Fruit fly (Drosophila melanogaster) S2 (cell line): ENCODE data around the gene CG14440.

Source experiments
- CG8478 ChIP-seq: fragments of >200 bp; optimal IDR thresholded peaks from 2 replicates; lab custom pipeline; 2018
- CTCF ChIP-seq, 2 experiments: fragments of >200 bp; optimal IDR thresholded peaks; 2 replicates each; lab custom pipeline; 2018

Gene CG14440

dm6 chrX:6678635-6679501 is 19.5 kb downstream of the CG14440 start, which contains the start of gene ND-ASHI:
Gene ND-ASHI, minus strand, starts transcription at chrX:6679118.
- TF ChIP-seq CG8478, result no peak
- TF ChIP-seq CTCF (optimal IDR thresholded peaks at IDR 0.05; lab: Kevin White, UChicago), result no peak

DNA sequence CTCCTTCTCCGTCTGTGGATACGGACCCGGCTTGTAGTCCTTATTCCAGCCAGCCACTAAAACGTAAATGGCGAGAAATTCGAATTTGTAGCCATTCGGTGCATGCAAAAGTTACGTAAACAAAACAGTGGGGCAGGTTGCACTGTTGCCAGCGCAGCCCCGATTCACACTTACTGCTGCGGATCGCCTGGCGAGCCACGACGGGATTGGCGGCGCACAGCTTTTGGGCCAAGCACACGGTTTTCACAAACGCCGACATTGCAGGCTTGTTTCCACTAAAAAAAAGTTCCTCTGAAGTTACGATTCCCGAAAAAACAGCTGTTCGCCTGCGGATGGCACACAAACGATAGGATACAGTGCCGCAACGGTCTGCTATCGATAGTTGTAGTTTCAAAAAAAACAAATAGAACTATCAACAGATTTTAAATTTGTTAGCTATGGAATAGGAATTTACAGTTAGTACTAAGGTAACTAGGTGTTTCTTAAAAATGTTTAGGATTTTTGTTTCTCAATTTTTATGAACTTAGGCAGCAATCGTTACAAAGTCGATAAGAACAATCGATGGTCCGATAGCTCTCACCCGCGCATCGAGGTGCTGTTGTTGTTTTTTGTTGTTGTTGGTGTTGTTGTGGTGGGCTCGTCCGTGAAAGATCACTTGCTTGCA is 20.4 kb downstream of the CG14440 start, which contains the start of gene Fum1:
Fum1 (plus strand) TSS at position 599 of the 664 bp plus-strand sequence.
- TF ChIP-seq CTCF (optimal IDR thresholded peaks at IDR 0.05; lab: Kevin White, UChicago), result no peak
- TF ChIP-seq CG8478, result no peak

dm6 chrX:6673637-6674487 is 24.5 kb downstream of the CG14440 start, which contains the start of the genes CG3198 and Mcm6:
Gene CG3198, minus strand, starts transcription at chrX:6673973.
Gene Mcm6, plus strand, starts transcription at chrX:6674387.
- TF ChIP-seq CTCF (optimal IDR thresholded peaks at IDR 0.05; lab: Kevin White, UChicago), result no peak
- TF ChIP-seq CG8478, result no peak

DNA sequence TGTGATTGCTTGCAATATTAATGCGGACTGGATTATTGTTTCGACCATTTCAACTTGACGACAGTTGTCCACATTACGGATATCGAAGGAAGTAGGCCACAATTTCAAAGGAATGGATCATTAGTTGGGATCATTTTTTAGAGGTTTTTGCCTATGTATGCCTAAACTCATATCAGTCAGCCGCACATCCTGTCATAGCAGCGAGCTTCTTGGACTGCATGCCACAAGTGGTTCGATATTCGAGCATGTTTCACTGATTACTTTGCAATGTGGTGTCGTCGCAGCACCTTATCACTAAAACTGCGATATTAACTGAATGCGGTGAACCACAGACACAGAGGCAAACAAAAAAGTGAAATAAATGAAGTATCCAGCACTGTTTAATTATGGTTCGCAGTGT is 34.4 kb downstream of the CG14440 start:
- no peak for TF ChIP-seq CG8478
- no peak for TF ChIP-seq CTCF (optimal IDR thresholded peaks at IDR 0.05; lab: Kevin White, UChicago)

dm6 chrX:6662876-6663551 is 35.4 kb downstream of the CG14440 start:
- TF ChIP-seq CTCF (optimal IDR thresholded peaks at IDR 0.05; lab: Kevin White, UChicago) (no peak), CG8478 (no peak)

DNA sequence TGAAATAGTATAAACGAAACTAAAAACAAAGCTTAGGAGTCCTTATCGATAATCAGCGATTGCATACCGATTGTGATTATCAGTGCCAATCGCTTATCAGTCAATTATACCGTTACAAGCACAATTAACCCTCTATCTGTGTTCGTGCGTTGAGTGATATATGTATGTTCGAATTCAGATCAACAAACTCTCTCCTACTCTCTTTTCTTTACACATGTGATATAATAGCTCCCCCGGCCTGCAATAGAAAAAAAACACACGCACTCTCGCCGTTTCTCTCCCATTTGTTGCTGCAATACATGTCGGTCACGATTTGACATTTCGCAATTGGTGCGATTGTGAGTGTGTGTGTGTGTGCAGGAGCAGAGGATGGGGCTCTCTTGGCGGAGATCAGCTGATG is 36.0 kb downstream of the CG14440 start:
- TF ChIP-seq CTCF (optimal IDR thresholded peaks at IDR 0.05; lab: Kevin White, UChicago) (no peak), CG8478 (no peak)

- TF ChIP-seq CG8478 (no peak), CTCF (optimal IDR thresholded peaks at IDR 0.05; lab: Kevin White, UChicago) (no peak)
Observed at dm6 chrX:6661880-6662279, 36.5 kb downstream of the CG14440 start.

dm6 chrX:6661392-6661837 is 37.0 kb downstream of the CG14440 start, which contains the start of the genes CG3224 and Ctr1A:
Gene CG3224, minus strand, starts transcription at chrX:6661462.
Gene Ctr1A, plus strand, starts transcription at chrX:6661647.
- TF ChIP-seq CG8478 (no peak), CTCF (optimal IDR thresholded peaks at IDR 0.05; lab: Kevin White, UChicago) (no peak)

DNA sequence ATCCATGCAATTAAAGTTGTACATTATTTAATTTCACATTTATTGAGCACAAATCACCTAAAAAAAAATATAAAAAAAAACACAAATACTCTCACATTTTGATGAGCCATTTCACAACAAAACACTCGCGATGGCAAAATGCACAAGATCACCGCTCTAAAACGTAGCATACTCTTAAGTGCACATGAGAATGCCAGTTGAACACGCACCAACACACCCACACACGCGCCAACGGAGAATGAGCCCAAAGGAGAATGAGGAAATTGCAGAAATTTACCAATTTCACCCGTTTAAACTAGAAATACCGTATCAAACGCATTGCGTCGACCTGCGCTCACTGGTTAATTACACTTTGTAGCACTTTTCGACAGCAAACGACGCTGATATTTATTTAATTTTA is 38.4 kb downstream of the CG14440 start:
- TF ChIP-seq CTCF (optimal IDR thresholded peaks at IDR 0.05; lab: Kevin White, UChicago), result no peak
- TF ChIP-seq CG8478, result no peak

DNA sequence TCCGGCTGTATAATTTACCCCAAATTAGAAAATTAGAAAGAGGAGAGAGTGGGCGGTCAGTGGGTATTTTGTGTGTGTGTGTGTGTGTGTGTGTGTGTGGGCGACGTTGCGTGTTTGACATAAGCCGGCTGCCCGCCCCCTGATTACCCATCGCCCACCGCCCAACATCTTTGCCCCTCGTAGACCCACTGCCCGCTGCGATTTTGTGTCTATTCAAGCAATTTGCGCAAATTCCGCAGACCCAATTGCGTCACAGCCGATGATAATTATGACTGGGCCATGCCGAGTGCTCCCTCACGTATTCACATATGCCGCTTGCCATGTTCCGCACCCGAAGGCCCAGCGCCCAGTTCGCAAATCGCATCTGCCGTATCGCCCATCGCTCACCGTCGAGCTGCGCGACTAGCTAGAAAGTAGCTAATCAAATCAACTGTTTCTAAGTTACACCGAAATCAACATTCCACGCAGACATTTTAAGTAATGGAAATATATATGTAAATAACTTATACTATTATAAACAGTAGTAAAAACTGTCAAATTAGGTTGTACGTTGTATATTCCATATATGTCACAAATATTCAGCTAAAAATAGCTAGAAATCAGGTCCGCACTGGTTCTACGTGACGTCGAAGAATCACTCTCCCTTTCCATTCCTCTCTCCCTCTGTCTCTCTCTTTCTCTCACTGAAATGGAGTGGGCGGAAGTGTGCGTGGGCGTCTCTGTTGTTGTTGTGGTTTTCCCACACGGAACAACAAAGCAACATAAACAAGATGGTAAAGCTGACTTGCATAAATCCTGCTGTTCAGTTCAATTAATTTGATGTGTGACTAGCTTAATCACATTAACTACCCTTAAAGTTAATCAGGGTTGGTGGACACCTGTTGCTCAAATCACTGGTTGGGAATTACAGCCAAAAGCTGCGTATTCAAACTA is 41.5 kb downstream of the CG14440 start:
- TF ChIP-seq CG8478 (no peak), CTCF (optimal IDR thresholded peaks at IDR 0.05; lab: Kevin White, UChicago) (no peak)

dm6 chrX:6656023-6656594 is 42.3 kb downstream of the CG14440 start:
- TF ChIP-seq CG8478 (no peak), CTCF (optimal IDR thresholded peaks at IDR 0.05; lab: Kevin White, UChicago) (no peak)

- TF ChIP-seq CTCF (optimal IDR thresholded peaks at IDR 0.05; lab: Kevin White, UChicago) (peak in 1 of 2 experiments; percentile 39), CG8478 (no peak)
Observed at dm6 chrX:6654198-6654831, 44.1 kb downstream of the CG14440 start, which contains the start of the genes CG3226 and Cdc7. Gene CG3226, minus strand, starts transcription at chrX:6654248. Gene Cdc7, plus strand, starts transcription at chrX:6654541.
